Fruit fly (Drosophila melanogaster): ENCODE results near the gene Qsox3.

Gene Qsox3

dm6 chr3R:21871348-21871940 is 40.2 kb upstream of the Qsox3 start (continued):
- TF ChIP-seq GATAe (GFP tag; conservative IDR thresholded peaks at IDR 0.05) (peak; percentile 61), CG10543 (GFP tag; optimal IDR thresholded peaks at IDR 0.05) (peak; percentile 40), salm (tag; optimal IDR thresholded peaks at IDR 0.05) (peak; percentile 36), kah (GFP tag; optimal IDR thresholded peaks at IDR 0.05) (no peak), CG11504 (tag; optimal IDR thresholded peaks at IDR 0.05) (no peak), CG17829 (tag; optimal IDR thresholded peaks at IDR 0.05) (peak; percentile 98)

dm6 chr3R:21873439-21873838 is 38.2 kb upstream of the Qsox3 start, which contains the start of gene CG31178:
Gene CG31178 (plus strand): TSS chr3R:21873739.
- no peak for TF ChIP-seq odd (GFP tag; optimal IDR thresholded peaks at IDR 0.05)
- TF ChIP-seq Ets65A (GFP tag), result peak; percentile 28

dm6 chr3R:21874982-21875466 is 36.6 kb upstream of the Qsox3 start, which contains the start of gene CG6656:
Gene CG6656 (plus strand): TSS chr3R:21875293.
- TF ChIP-seq az2 (GFP tag; optimal IDR thresholded peaks at IDR 0.05) (no peak), CG9876 (GFP tag; optimal IDR thresholded peaks at IDR 0.05) (no peak), CG13287 (GFP tag; IDR thresholded peaks at IDR 0.05; ENCODE audit: partially characterized antibody) (peak; percentile 33; the same call in 1 of the 2 replicates), lbe (GFP tag; optimal IDR thresholded peaks at IDR 0.05) (peak; percentile 67), MBD-R2 (GFP tag; IDR thresholded peaks at IDR 0.05) (peak; percentile 35; the same call in 1 of the 2 replicates), zfh2 (GFP tag; optimal IDR thresholded peaks at IDR 0.05) (no peak), wor (GFP tag; IDR thresholded peaks at IDR 0.05) (no peak), tx (GFP tag; optimal IDR thresholded peaks at IDR 0.05) (no peak), klu (GFP tag; IDR thresholded peaks at IDR 0.05) (no peak), CG14860 (GFP tag; IDR thresholded peaks at IDR 0.05; ENCODE audit: partially characterized antibody) (0 out of 3 replicates have a peak, but pooled peaks have one; percentile 28), CG10267 (tag; optimal IDR thresholded peaks at IDR 0.05) (peak; percentile 6), Dll (GFP tag; IDR thresholded peaks at IDR 0.05; ENCODE audit: partially characterized antibody) (0 out of 4 replicates have a peak, but pooled peaks have one; percentile 8), repo (GFP tag; optimal IDR thresholded peaks at IDR 0.05) (peak; percentile 6), Kr (GFP tag; optimal IDR thresholded peaks at IDR 0.05) (no peak), Bgb (GFP tag; IDR thresholded peaks at IDR 0.05; ENCODE audit: partially characterized antibody) (peak; percentile 38; the same call in 1 of the 2 replicates), HmgZ (tag; optimal IDR thresholded peaks at IDR 0.05) (no peak), Hsf (GFP tag; optimal IDR thresholded peaks at IDR 0.05) (no peak), corto (GFP tag; optimal IDR thresholded peaks at IDR 0.05) (no peak), en (GFP tag; optimal IDR thresholded peaks at IDR 0.05) (no peak), pb (GFP tag; optimal IDR thresholded peaks at IDR 0.05) (peak; percentile 27), toy (GFP tag; IDR thresholded peaks at IDR 0.05) (no peak), sna (GFP tag; IDR thresholded peaks at IDR 0.05; ENCODE audit: partially characterized antibody) (0 out of 2 replicates have a peak, but pooled peaks have one; percentile 36), onecut (GFP tag; IDR thresholded peaks at IDR 0.05) (no peak), cg (GFP tag; optimal IDR thresholded peaks at IDR 0.05) (no peak), Dbx (GFP tag; IDR thresholded peaks at IDR 0.05) (peak; percentile 32; the same call in 1 of the 3 replicates), sr (GFP tag; IDR thresholded peaks at IDR 0.05) (peak; percentile 70; the same call in 2 of the 3 replicates), row (GFP tag; IDR thresholded peaks at IDR 0.05) (peak; percentile 39; the same call in 2 of the 3 replicates), Med (GFP tag) (peak; percentile 81), luna (GFP tag; optimal IDR thresholded peaks at IDR 0.05) (no peak), CG6791 (GFP tag; IDR thresholded peaks at IDR 0.05; ENCODE audit: partially characterized antibody) (no peak), Pdp1 (GFP tag; optimal IDR thresholded peaks at IDR 0.05) (peak in 1 of 2 experiments; percentile 54), CG9932 (GFP tag; IDR thresholded peaks at IDR 0.05) (0 out of 2 replicates have a peak, but pooled peaks have one; percentile 19), CG10959 (GFP tag; IDR thresholded peaks at IDR 0.05) (no peak), h (optimal IDR thresholded peaks at IDR 0.05) (no peak), vnd (GFP tag; IDR thresholded peaks at IDR 0.05; ENCODE audit: partially characterized antibody) (no peak), CG14667 (GFP tag; IDR thresholded peaks at IDR 0.05) (no peak), Fer1 (GFP tag; optimal IDR thresholded peaks at IDR 0.05) (peak; percentile 21), CG8281 (tag; optimal IDR thresholded peaks at IDR 0.05) (no peak)
